Fruit fly (Drosophila melanogaster): ENCODE results near the gene CG5783.

Gene CG5783

DNA sequence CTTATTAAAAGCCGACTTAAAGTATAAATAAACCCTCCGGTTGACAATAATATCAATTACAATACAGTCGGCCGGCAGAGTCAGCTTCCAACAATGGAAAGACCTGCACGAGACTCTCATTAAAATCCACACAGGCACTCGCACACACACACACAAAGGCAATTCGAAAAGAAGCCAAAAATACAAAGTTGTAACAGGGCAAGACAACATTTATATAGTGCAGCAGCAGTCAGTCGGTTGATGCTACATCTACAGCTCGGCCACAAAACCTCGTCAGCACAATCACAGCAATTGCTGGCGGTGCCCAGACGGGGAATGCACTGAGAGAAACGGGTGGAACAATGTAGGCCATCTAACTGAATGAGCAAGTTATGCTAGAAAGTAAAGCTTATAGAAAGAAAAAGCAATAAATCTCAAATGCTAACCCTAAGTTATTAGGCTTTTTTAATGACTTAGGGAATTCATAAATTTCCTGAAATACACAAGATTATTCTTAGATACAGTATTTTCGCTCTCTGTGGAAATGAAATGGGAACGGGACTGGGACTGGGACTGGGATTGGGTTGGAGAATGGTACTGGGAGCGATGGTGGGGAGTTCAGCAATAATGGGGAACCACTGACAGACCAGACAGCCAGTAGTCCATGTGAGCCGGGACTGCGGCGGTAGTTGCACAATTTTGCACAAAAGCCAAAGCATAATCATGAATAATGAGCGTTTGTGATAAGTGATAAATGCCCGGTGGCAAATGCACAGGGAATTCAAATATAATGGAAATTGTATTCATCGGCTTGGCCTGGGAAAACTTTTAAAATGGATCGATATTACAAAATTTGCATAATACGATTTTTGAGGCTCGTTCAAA is 34.2 kb upstream of the CG5783 start (continued):
- no peak for TF ChIP-seq CG15479 (GFP tag; optimal IDR thresholded peaks at IDR 0.05)
- TF ChIP-seq CG13296 (GFP tag; optimal IDR thresholded peaks at IDR 0.05): no peak
- TF ChIP-seq ranshi (GFP tag; IDR thresholded peaks at IDR 0.05): peak; percentile 27; the same call in 1 of the 2 replicates
- TF ChIP-seq CG2120 (GFP tag; optimal IDR thresholded peaks at IDR 0.05): peak; percentile 57
- TF ChIP-seq Ravus (GFP tag; IDR thresholded peaks at IDR 0.05): no peak
- TF ChIP-seq gce (GFP tag; IDR thresholded peaks at IDR 0.05): no peak
- TF ChIP-seq Dp (GFP tag; optimal IDR thresholded peaks at IDR 0.05): no peak
- TF ChIP-seq CG7786 (GFP tag; optimal IDR thresholded peaks at IDR 0.05): peak; percentile 27
- TF ChIP-seq dmrt11E (tag; optimal IDR thresholded peaks at IDR 0.05): no peak
- TF ChIP-seq HLHmδ (GFP tag; optimal IDR thresholded peaks at IDR 0.05): no peak
- TF ChIP-seq CG3065 (GFP tag; optimal IDR thresholded peaks at IDR 0.05): no peak
- TF ChIP-seq CG33557 (GFP tag; optimal IDR thresholded peaks at IDR 0.05): no peak
- TF ChIP-seq BtbVII (GFP tag; optimal IDR thresholded peaks at IDR 0.05): no peak
- TF ChIP-seq dmrt99B (tag; optimal IDR thresholded peaks at IDR 0.05): peak; percentile 70
- TF ChIP-seq hb (GFP tag; IDR thresholded peaks at IDR 0.05; ENCODE audit: partially characterized antibody): no peak
- TF ChIP-seq ac (GFP tag; optimal IDR thresholded peaks at IDR 0.05): no peak
- TF ChIP-seq CG14667 (GFP tag; IDR thresholded peaks at IDR 0.05): peak; percentile 48
- TF ChIP-seq zf30C (GFP tag; optimal IDR thresholded peaks at IDR 0.05): no peak
- peak; percentile 33 for TF ChIP-seq jumu (GFP tag; optimal IDR thresholded peaks at IDR 0.05)
- no peak for TF ChIP-seq Sry-β (GFP tag; optimal IDR thresholded peaks at IDR 0.05)
- peak; percentile 28 for TF ChIP-seq Camta (GFP tag; optimal IDR thresholded peaks at IDR 0.05)
- no peak for TF ChIP-seq abd-A (tag; optimal IDR thresholded peaks at IDR 0.05)
- TF ChIP-seq chm (GFP tag; IDR thresholded peaks at IDR 0.05): no peak
- TF ChIP-seq Mes4 (GFP tag; optimal IDR thresholded peaks at IDR 0.05): peak; percentile 14
- peak; percentile 26 for TF ChIP-seq tx (GFP tag; optimal IDR thresholded peaks at IDR 0.05)
- TF ChIP-seq toy (GFP tag; IDR thresholded peaks at IDR 0.05): no peak
- no peak for TF ChIP-seq ara (GFP tag; IDR thresholded peaks at IDR 0.05)
- TF ChIP-seq Kr (GFP tag; optimal IDR thresholded peaks at IDR 0.05): no peak
- no peak for TF ChIP-seq oc (tag; optimal IDR thresholded peaks at IDR 0.05)
- TF ChIP-seq crol (GFP tag; IDR thresholded peaks at IDR 0.05): no peak
- TF ChIP-seq pfk (GFP tag; optimal IDR thresholded peaks at IDR 0.05): no peak
- peak; percentile 39; the same call in 2 of the 3 replicates for TF ChIP-seq tgo (GFP tag; IDR thresholded peaks at IDR 0.05)
- TF ChIP-seq org-1 (GFP tag; optimal IDR thresholded peaks at IDR 0.05): peak; percentile 40
- no peak for TF ChIP-seq BEAF-32 (GFP tag; optimal IDR thresholded peaks at IDR 0.05)
- TF ChIP-seq Atf6 (GFP tag; IDR thresholded peaks at IDR 0.05): no peak
- peak; percentile 12 for TF ChIP-seq CG2875 (GFP tag; optimal IDR thresholded peaks at IDR 0.05)
- 0 out of 2 replicates have a peak, but pooled peaks have one; percentile 28 for TF ChIP-seq CG11085 (GFP tag; IDR thresholded peaks at IDR 0.05)
- no peak for TF ChIP-seq Doc2 (GFP tag; IDR thresholded peaks at IDR 0.05)
- no peak for TF ChIP-seq Poxn (GFP tag; IDR thresholded peaks at IDR 0.05)
- TF ChIP-seq HLH3B (GFP tag; IDR thresholded peaks at IDR 0.05): peak; percentile 50; the same call in 1 of the 2 replicates
- peak; percentile 45 for TF ChIP-seq az2 (GFP tag; optimal IDR thresholded peaks at IDR 0.05)
- TF ChIP-seq Bteb2 (GFP tag; optimal IDR thresholded peaks at IDR 0.05): no peak
- TF ChIP-seq CG7987 (GFP tag; optimal IDR thresholded peaks at IDR 0.05): no peak
- no peak for TF ChIP-seq inv (GFP tag; IDR thresholded peaks at IDR 0.05; ENCODE audit: partially characterized antibody)
- TF ChIP-seq CG1792 (GFP tag; optimal IDR thresholded peaks at IDR 0.05): peak; percentile 40
- TF ChIP-seq Ets65A (GFP tag): peak; percentile 94
- TF ChIP-seq CG34422 (GFP tag; IDR thresholded peaks at IDR 0.05): no peak
- TF ChIP-seq CG6813 (GFP tag; optimal IDR thresholded peaks at IDR 0.05): peak; percentile 4
- TF ChIP-seq trh (GFP tag; optimal IDR thresholded peaks at IDR 0.05): no peak
- TF ChIP-seq Awh (GFP tag; IDR thresholded peaks at IDR 0.05): no peak

Data from whole organism, embryonic.